Fruit fly (Drosophila melanogaster) whole organism, wandering third instar larva: ENCODE data around the gene XNP.

Experiments used
- GATAd ChIP-seq: sonication (Bioruptor generic); optimal IDR thresholded peaks from 2 replicates; lab custom pipeline; 2016; ENCODE audit warnings: missing biosample characterization, missing genetic modification characterization
- Hnf4 ChIP-seq: fragments of 200-800 bp; sonication (Bioruptor generic); optimal IDR thresholded peaks from 2 replicates; lab custom pipeline; 2016; ENCODE audit warnings: missing biosample characterization, mild to moderate bottlenecking, missing genetic modification characterization
- pan ChIP-seq: fragments of >200 bp; optimal IDR thresholded peaks from 2 replicates; lab custom pipeline; 2017
- rgr ChIP-seq: fragments of 200-800 bp; sonication (Bioruptor generic); optimal IDR thresholded peaks from 3 replicates; lab custom pipeline; 2016; ENCODE audit warnings: missing biosample characterization, mild to moderate bottlenecking, missing genetic modification characterization
- sv ChIP-seq: fragments of 200-800 bp; sonication (Bioruptor generic); optimal IDR thresholded peaks from 3 replicates; lab custom pipeline; 2016; ENCODE audit warnings: missing biosample characterization, missing genetic modification characterization

- TF ChIP-seq GATAd (GFP tag; lab: Kevin White, UChicago), result no peak
- no peak for TF ChIP-seq rgr (GFP tag; lab: Kevin White, UChicago)
- TF ChIP-seq pan, result no peak
- no peak for TF ChIP-seq Hnf4
- TF ChIP-seq sv (GFP tag; lab: Kevin White, UChicago), result no peak
These were observed 30.8 kb downstream of the XNP start for dm6 chr3R:25451832-25452231.
